Fruit fly (Drosophila melanogaster) whole organism, pupa: ENCODE measurements around the gene CG17327.

ENCODE experiments used
- CG12605 ChIP-seq: fragments of 200-800 bp; sonication (Bioruptor generic); IDR thresholded peaks from 2 replicates; pipeline ENCODE4 v1.3.6; 2022; ENCODE audit warnings: missing biosample characterization, missing genetic modification characterization
- CG13204 ChIP-seq: fragments of 200-800 bp; sonication (Bioruptor generic); optimal IDR thresholded peaks from 2 replicates; lab custom pipeline; 2018; ENCODE audit warnings: missing biosample characterization, mild to moderate bottlenecking, missing genetic modification characterization, moderate library complexity
- CG14655 ChIP-seq: fragments of 200-800 bp; sonication (Bioruptor generic); optimal IDR thresholded peaks from 3 replicates; lab custom pipeline; 2017; ENCODE audit warnings: mild to moderate bottlenecking, missing biosample characterization, missing genetic modification reagents, missing genetic modification characterization
- CG15710 ChIP-seq: fragments of 200-800 bp; sonication (Bioruptor generic); optimal IDR thresholded peaks from 2 replicates; lab custom pipeline; 2018; ENCODE audit warnings: missing biosample characterization, mild to moderate bottlenecking, missing genetic modification characterization, moderate library complexity
- CG34367 ChIP-seq: fragments of 200-800 bp; sonication (Bioruptor generic); optimal IDR thresholded peaks from 2 replicates; lab custom pipeline; 2018; ENCODE audit warnings: missing biosample characterization, mild to moderate bottlenecking, missing genetic modification characterization
- CG4496 ChIP-seq: fragments of 200-800 bp; sonication (Bioruptor generic); IDR thresholded peaks from 3 replicates; pipeline ENCODE4 v1.3.6; 2022; ENCODE audit warnings: missing biosample characterization, missing genetic modification characterization
- CG8301 ChIP-seq: fragments of 200-800 bp; sonication (Bioruptor generic); optimal IDR thresholded peaks from 2 replicates; lab custom pipeline; 2018; ENCODE audit warnings: missing biosample characterization, mild to moderate bottlenecking, missing genetic modification characterization
- EcR ChIP-seq: fragments of 200-800 bp; sonication (Bioruptor generic); optimal IDR thresholded peaks from 3 replicates; lab custom pipeline; 2019; ENCODE audit warnings: missing biosample characterization, missing genetic modification characterization, mild to moderate bottlenecking, moderate library complexity, missing genetic modification reagents
- Pif1B ChIP-seq: fragments of 200-800 bp; sonication (Bioruptor generic); optimal IDR thresholded peaks from 3 replicates; lab custom pipeline; 2016; ENCODE audit warnings: missing biosample characterization, missing genetic modification characterization
- Snoo ChIP-seq: fragments of 200-800 bp; sonication (Bioruptor generic); optimal IDR thresholded peaks from 3 replicates; lab custom pipeline; 2017; ENCODE audit warnings: missing biosample characterization, mild to moderate bottlenecking, missing genetic modification characterization, inconsistent platforms
- gl ChIP-seq: fragments of 200-800 bp; sonication (Bioruptor generic); optimal IDR thresholded peaks from 2 replicates; lab custom pipeline; 2018; ENCODE audit warnings: missing biosample characterization, mild to moderate bottlenecking, missing genetic modification characterization
- rn ChIP-seq: fragments of 200-800 bp; sonication (Bioruptor generic); IDR thresholded peaks from 2 replicates; pipeline ENCODE4 v1.3.6; 2022; ENCODE audit warnings: missing biosample characterization, missing genetic modification characterization

DNA sequence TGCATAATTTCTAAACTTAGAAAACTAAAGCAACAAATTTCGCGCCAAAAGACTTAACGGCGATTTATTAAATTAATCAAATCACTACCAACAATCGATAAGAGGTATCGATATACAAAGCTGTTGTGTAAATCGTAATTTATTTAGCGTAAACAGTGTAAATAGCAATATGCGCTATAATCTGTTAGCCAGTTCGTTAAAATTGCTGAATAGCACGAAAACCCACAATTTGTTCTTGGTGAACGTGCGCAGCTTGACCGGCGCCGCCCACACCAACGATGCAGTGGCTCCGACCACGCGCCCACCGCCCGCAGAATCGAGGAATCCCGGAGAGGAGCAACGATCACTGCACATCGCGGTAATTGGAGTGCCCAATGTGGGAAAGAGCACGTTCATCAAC, 2.0 kb downstream of the CG17327 start, which contains the start of gene CG7488:
- no peak for TF ChIP-seq gl (tag; lab: Kevin White, UChicago)
- no peak for TF ChIP-seq CG12605
- no peak for TF ChIP-seq CG15710
- TF ChIP-seq EcR (GFP tag; lab: Kevin White, UChicago) = no peak
- TF ChIP-seq CG8301 = no peak
- TF ChIP-seq Pif1B (GFP tag; lab: Kevin White, UChicago) = no peak
- no peak for TF ChIP-seq CG34367 (tag; lab: Kevin White, UChicago)
- no peak for TF ChIP-seq rn
- TF ChIP-seq CG14655 (GFP tag; lab: Kevin White, UChicago) = no peak
- TF ChIP-seq CG4496 (GFP tag; lab: Robert Waterston, UW) = no peak
- TF ChIP-seq CG13204 (GFP tag; lab: Kevin White, UChicago) = no peak
- no peak for TF ChIP-seq Snoo (tag; lab: Kevin White, UChicago)
